Worm (Caenorhabditis elegans): ENCODE measurements around the gene mab-10.

The mab-10 gene

ce11 chrII:10555484-10556075 is 27.7 kb downstream of the mab-10 start (continued):
- TF ChIP-seq nhr-6 (tag; optimal IDR thresholded peaks at IDR 0.05): no peak
- TF ChIP-seq R02D3.7 (tag; optimal IDR thresholded peaks at IDR 0.05): no peak
- TF ChIP-seq sma-9 (GFP tag; optimal IDR thresholded peaks at IDR 0.05): peak; percentile 40
- no peak for TF ChIP-seq sma-9 (tag; optimal IDR thresholded peaks at IDR 0.05)
- no peak for TF ChIP-seq nhr-12 (tag; optimal IDR thresholded peaks at IDR 0.05)
- TF ChIP-seq unc-55 (GFP tag; optimal IDR thresholded peaks at IDR 0.05): peak; percentile 33
- peak; percentile 51 to 54 for TF ChIP-seq mdl-1 (tag; optimal IDR thresholded peaks at IDR 0.05)
- TF ChIP-seq fos-1 (tag; optimal IDR thresholded peaks at IDR 0.05): peak; percentile 80

ce11 chrII:10556550-10557205 is 28.8 kb downstream of the mab-10 start:
- TF ChIP-seq nhr-129 (tag; optimal IDR thresholded peaks at IDR 0.05): peak; percentile 23
- no peak for TF ChIP-seq elt-3 (tag; optimal IDR thresholded peaks at IDR 0.05)
- peak; percentile 39 for TF ChIP-seq fos-1 (tag; optimal IDR thresholded peaks at IDR 0.05)
- no peak for TF ChIP-seq ZK546.5 (tag; optimal IDR thresholded peaks at IDR 0.05)
- peak; percentile 45 for TF ChIP-seq sma-9 (GFP tag; optimal IDR thresholded peaks at IDR 0.05)
- no peak for TF ChIP-seq sma-9 (tag; optimal IDR thresholded peaks at IDR 0.05)
- no peak for TF ChIP-seq lin-13 (GFP tag; optimal IDR thresholded peaks at IDR 0.05)

- TF ChIP-seq unc-55 (GFP tag; optimal IDR thresholded peaks at IDR 0.05) (no peak), C34F6.9 (tag; optimal IDR thresholded peaks at IDR 0.05) (peak; percentile 80), ceh-16 (tag; optimal IDR thresholded peaks at IDR 0.05) (no peak), ama-1 (optimal IDR thresholded peaks at IDR 0.05) (peak; percentile 15), mdl-1 (tag; optimal IDR thresholded peaks at IDR 0.05) (peak in 1 of 2 experiments; percentile 50), nhr-21 (tag; optimal IDR thresholded peaks at IDR 0.05) (peak; percentile 79), skn-1 (tag; optimal IDR thresholded peaks at IDR 0.05) (no peak), gmeb-1 (tag; optimal IDR thresholded peaks at IDR 0.05) (peak; percentile 37), blmp-1 (tag; optimal IDR thresholded peaks at IDR 0.05; ENCODE audit: insufficient read depth) (peak; percentile 75), nhr-129 (tag; optimal IDR thresholded peaks at IDR 0.05) (peak; percentile 85), unc-39 (tag; optimal IDR thresholded peaks at IDR 0.05) (no peak), ztf-4 (tag; optimal IDR thresholded peaks at IDR 0.05) (peak; percentile 93), nhr-6 (tag; optimal IDR thresholded peaks at IDR 0.05) (peak; percentile 71), lin-11 (tag; optimal IDR thresholded peaks at IDR 0.05) (no peak), fos-1 (tag; optimal IDR thresholded peaks at IDR 0.05) (peak; percentile 5), zag-1 (tag; optimal IDR thresholded peaks at IDR 0.05) (no peak), lsy-2 (tag; optimal IDR thresholded peaks at IDR 0.05) (peak in 1 of 2 experiments; percentile 62), alr-1 (tag; optimal IDR thresholded peaks at IDR 0.05) (no peak), lin-13 (GFP tag; optimal IDR thresholded peaks at IDR 0.05) (peak; percentile 32), nhr-11 (tag; optimal IDR thresholded peaks at IDR 0.05) (peak; percentile 41), snpc-4 (tag; optimal IDR thresholded peaks at IDR 0.05) (peak; percentile 13), sma-9 (GFP tag; optimal IDR thresholded peaks at IDR 0.05) (peak; percentile 77), sma-9 (tag; optimal IDR thresholded peaks at IDR 0.05) (no peak), sma-3 (GFP tag; optimal IDR thresholded peaks at IDR 0.05) (peak; percentile 41), F13H6.1 (tag; optimal IDR thresholded peaks at IDR 0.05) (peak; percentile 36), crh-2 (tag; optimal IDR thresholded peaks at IDR 0.05) (peak; percentile 79), lin-39 (tag; optimal IDR thresholded peaks at IDR 0.05) (no peak), nhr-25 (tag; optimal IDR thresholded peaks at IDR 0.05) (peak; percentile 90)
Measured at ce11 chrII:10557206-10557574, 29.3 kb downstream of the mab-10 start.

ce11 chrII:10558345-10558744 is 30.5 kb downstream of the mab-10 start:
- peak; percentile 45 for TF ChIP-seq F13H6.1 (tag; optimal IDR thresholded peaks at IDR 0.05)
- no peak for TF ChIP-seq dmd-4 (tag; optimal IDR thresholded peaks at IDR 0.05)
- TF ChIP-seq nhr-6 (tag; optimal IDR thresholded peaks at IDR 0.05): peak; percentile 20
- peak; percentile 58 for TF ChIP-seq nhr-129 (tag; optimal IDR thresholded peaks at IDR 0.05)
- TF ChIP-seq C34F6.9 (tag; optimal IDR thresholded peaks at IDR 0.05): no peak
- TF ChIP-seq sma-9 (GFP tag; optimal IDR thresholded peaks at IDR 0.05): peak; percentile 66
- TF ChIP-seq sma-9 (tag; optimal IDR thresholded peaks at IDR 0.05): no peak
- TF ChIP-seq mdl-1 (tag; optimal IDR thresholded peaks at IDR 0.05): peak; percentile 6 to 43

DNA sequence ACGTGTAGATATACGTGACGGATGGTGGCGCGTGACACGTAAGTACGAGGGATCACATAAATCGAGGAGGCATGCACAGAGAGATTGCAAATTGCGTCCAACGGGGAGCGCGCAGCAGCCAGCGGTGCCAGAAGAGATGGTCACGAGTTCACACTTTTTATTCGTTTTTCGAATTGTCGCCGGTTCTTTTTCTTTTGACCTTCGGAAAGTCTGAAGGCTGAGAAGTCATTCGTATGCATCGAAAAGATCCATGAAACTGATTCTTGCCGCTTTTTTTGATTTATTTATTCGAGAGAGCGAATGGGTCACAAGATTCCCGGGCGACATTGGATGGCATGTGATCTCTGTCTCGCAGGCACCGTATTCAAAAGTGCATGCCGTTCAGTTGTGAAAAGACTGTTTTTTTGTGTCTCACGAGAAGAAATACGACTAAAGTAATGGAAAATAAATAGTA is 31.1 kb downstream of the mab-10 start:
- no peak for TF ChIP-seq unc-39 (tag; optimal IDR thresholded peaks at IDR 0.05)
- no peak for TF ChIP-seq ceh-82 (tag; optimal IDR thresholded peaks at IDR 0.05)
- peak; percentile 59 for TF ChIP-seq sma-3 (GFP tag; optimal IDR thresholded peaks at IDR 0.05)
- TF ChIP-seq peb-1 (tag; optimal IDR thresholded peaks at IDR 0.05): no peak
- peak in 1 of 2 experiments; percentile 7 for TF ChIP-seq mdl-1 (tag; optimal IDR thresholded peaks at IDR 0.05)
- peak; percentile 16 for TF ChIP-seq lin-11 (tag; optimal IDR thresholded peaks at IDR 0.05)
- TF ChIP-seq nhr-25 (tag; optimal IDR thresholded peaks at IDR 0.05): peak; percentile 85
- TF ChIP-seq sem-4 (tag; optimal IDR thresholded peaks at IDR 0.05): peak; percentile 73
- TF ChIP-seq C34F6.9 (tag; optimal IDR thresholded peaks at IDR 0.05): peak; percentile 86
- TF ChIP-seq ama-1 (optimal IDR thresholded peaks at IDR 0.05): peak; percentile 81
- peak; percentile 73 for TF ChIP-seq sma-9 (GFP tag; optimal IDR thresholded peaks at IDR 0.05)
- TF ChIP-seq sma-9 (tag; optimal IDR thresholded peaks at IDR 0.05): no peak
- TF ChIP-seq gmeb-1 (tag; optimal IDR thresholded peaks at IDR 0.05): peak; percentile 60
- TF ChIP-seq mbf-1 (tag; optimal IDR thresholded peaks at IDR 0.05): no peak
- TF ChIP-seq nhr-237 (tag; optimal IDR thresholded peaks at IDR 0.05): no peak
- peak; percentile 28 for TF ChIP-seq snpc-4 (tag; optimal IDR thresholded peaks at IDR 0.05)
- TF ChIP-seq nhr-129 (tag; optimal IDR thresholded peaks at IDR 0.05): peak; percentile 77
- peak; percentile 68 for TF ChIP-seq nhr-21 (tag; optimal IDR thresholded peaks at IDR 0.05)
- TF ChIP-seq ztf-4 (tag; optimal IDR thresholded peaks at IDR 0.05): peak; percentile 62
- TF ChIP-seq blmp-1 (tag; optimal IDR thresholded peaks at IDR 0.05; ENCODE audit: insufficient read depth): peak; percentile 60
- TF ChIP-seq F13H6.1 (tag; optimal IDR thresholded peaks at IDR 0.05): peak; percentile 50
- TF ChIP-seq mab-5 (tag; optimal IDR thresholded peaks at IDR 0.05): peak; percentile 41
- peak in 1 of 2 experiments; percentile 67 for TF ChIP-seq lsy-2 (tag; optimal IDR thresholded peaks at IDR 0.05)
- peak; percentile 3 for TF ChIP-seq lin-13 (GFP tag; optimal IDR thresholded peaks at IDR 0.05)

Data from whole organism, L2 larva.